Fruit fly (Drosophila melanogaster) whole organism, wandering third instar larva: ENCODE data around the gene CG7872.

Experiments used
- CG32264 ChIP-seq: fragments of 200-800 bp; sonication (Bioruptor generic); optimal IDR thresholded peaks from 2 replicates; lab custom pipeline; 2016; ENCODE audit warnings: missing biosample characterization, missing genetic modification characterization
- CrebA ChIP-seq: fragments of 200-800 bp; sonication (Bioruptor generic); optimal IDR thresholded peaks from 2 replicates; lab custom pipeline; 2016; ENCODE audit warnings: missing biosample characterization, mild to moderate bottlenecking, missing genetic modification characterization, borderline replicate concordance
- Dfd ChIP-seq: fragments of >200 bp; optimal IDR thresholded peaks from 2 replicates; lab custom pipeline; 2017; ENCODE audit warnings: missing biosample characterization, missing genetic modification characterization
- Dif ChIP-seq: fragments of 200-275, 200-300 bp; sonication (Bioruptor generic); optimal IDR thresholded peaks from 2 replicates; lab custom pipeline; 2018; ENCODE audit warnings: missing biosample characterization, missing genetic modification characterization; ENCODE audit not compliant: partially characterized antibody
- HLH106 ChIP-seq: fragments of 200-800 bp; optimal IDR thresholded peaks from 3 replicates; lab custom pipeline; 2019; ENCODE audit warnings: missing biosample characterization, mild to moderate bottlenecking, missing genetic modification characterization, moderate library complexity
- Hnf4 ChIP-seq: fragments of 200-800 bp; sonication (Bioruptor generic); optimal IDR thresholded peaks from 2 replicates; lab custom pipeline; 2016; ENCODE audit warnings: missing biosample characterization, mild to moderate bottlenecking, missing genetic modification characterization
- Hr83 ChIP-seq: fragments of 200-300 bp; sonication (Bioruptor generic); optimal IDR thresholded peaks from 2 replicates; lab custom pipeline; 2016; ENCODE audit warnings: missing biosample characterization, mild to moderate bottlenecking, missing genetic modification characterization, moderate library complexity; ENCODE audit not compliant: poor library complexity, severe bottlenecking
- Jra ChIP-seq: sonication (Bioruptor generic); optimal IDR thresholded peaks from 2 replicates; lab custom pipeline; 2016; ENCODE audit warnings: missing biosample characterization, missing genetic modification characterization
- Mio ChIP-seq: sonication (Bioruptor generic); optimal IDR thresholded peaks from 2 replicates; lab custom pipeline; 2016; ENCODE audit warnings: missing biosample characterization, missing genetic modification characterization
- Rel ChIP-seq, 2 experiments: fragments of 200-800 bp; sonication (Bioruptor generic) in 1 of 2; optimal IDR thresholded peaks; 2 replicates in 1 of 2; 3 replicates in 1 of 2; lab custom pipeline; 2016 to 2019; ENCODE audit warnings: mild to moderate bottlenecking in 2 of 2, missing biosample characterization in 2 of 2, missing genetic modification characterization in 2 of 2, moderate library complexity in 1 of 2
- Sp1 ChIP-seq: fragments of 200-800 bp; sonication (Bioruptor generic); optimal IDR thresholded peaks from 3 replicates; lab custom pipeline; 2019; ENCODE audit warnings: missing biosample characterization, mild to moderate bottlenecking, missing genetic modification characterization, moderate library complexity
- Vsx2 ChIP-seq: fragments of 200-300, 225-300 bp; sonication (Bioruptor generic); optimal IDR thresholded peaks from 2 replicates; lab custom pipeline; 2018; ENCODE audit warnings: missing biosample characterization, missing genetic modification characterization; ENCODE audit not compliant: partially characterized antibody
- br ChIP-seq: fragments of 200-800 bp; sonication (Bioruptor generic); optimal IDR thresholded peaks from 2 replicates; lab custom pipeline; 2016; ENCODE audit warnings: missing biosample characterization, missing genetic modification characterization
- dl ChIP-seq, 2 experiments: fragments of 175-275, 200-275 bp in 1 of 2; fragments of 200-275 bp in 1 of 2; sonication (Bioruptor generic); optimal IDR thresholded peaks; lab custom pipeline; 2018; ENCODE audit warnings: mild to moderate bottlenecking in 2 of 2, missing biosample characterization in 2 of 2, missing genetic modification characterization in 2 of 2, moderate library complexity in 2 of 2; ENCODE audit not compliant: partially characterized antibody in 2 of 2, insufficient read depth in 1 of 2
- dmrt93B ChIP-seq: fragments of 200-800 bp; sonication (Bioruptor generic); optimal IDR thresholded peaks from 2 replicates; lab custom pipeline; 2018; ENCODE audit warnings: missing biosample characterization, mild to moderate bottlenecking, missing genetic modification characterization
- dsf ChIP-seq: sonication (Bioruptor generic); optimal IDR thresholded peaks from 2 replicates; lab custom pipeline; 2016; ENCODE audit warnings: missing biosample characterization, missing genetic modification characterization, borderline replicate concordance
- foxo ChIP-seq, 2 experiments: fragments of 200-800 bp; sonication (Bioruptor generic); optimal IDR thresholded peaks; 2 replicates in 1 of 2; 3 replicates in 1 of 2; lab custom pipeline; 2016 to 2017; ENCODE audit warnings: missing biosample characterization in 2 of 2, missing genetic modification characterization in 2 of 2
- fru ChIP-seq: fragments of 200-800 bp; sonication (Bioruptor generic); optimal IDR thresholded peaks from 3 replicates; lab custom pipeline; 2016; ENCODE audit warnings: missing biosample characterization, mild to moderate bottlenecking, missing genetic modification characterization
- h ChIP-seq: fragments of 200-800 bp; sonication (Bioruptor generic); optimal IDR thresholded peaks from 3 replicates; lab custom pipeline; 2016; ENCODE audit warnings: missing biosample characterization, mild to moderate bottlenecking, missing genetic modification characterization
- jim ChIP-seq: fragments of 175-275, 200-325 bp; sonication (Bioruptor generic); optimal IDR thresholded peaks from 2 replicates; lab custom pipeline; 2016; ENCODE audit warnings: missing biosample characterization, mild to moderate bottlenecking, missing genetic modification characterization
- psq ChIP-seq: fragments of 200-800 bp; sonication (Bioruptor generic); optimal IDR thresholded peaks from 3 replicates; lab custom pipeline; 2017; ENCODE audit warnings: missing biosample characterization, mild to moderate bottlenecking, missing genetic modification characterization, moderate library complexity
- rgr ChIP-seq: fragments of 200-800 bp; sonication (Bioruptor generic); optimal IDR thresholded peaks from 3 replicates; lab custom pipeline; 2016; ENCODE audit warnings: missing biosample characterization, mild to moderate bottlenecking, missing genetic modification characterization
- sv ChIP-seq: fragments of 200-800 bp; sonication (Bioruptor generic); optimal IDR thresholded peaks from 3 replicates; lab custom pipeline; 2016; ENCODE audit warnings: missing biosample characterization, missing genetic modification characterization
- woc ChIP-seq: sonication (Bioruptor generic); optimal IDR thresholded peaks from 2 replicates; lab custom pipeline; 2016; ENCODE audit warnings: missing biosample characterization, mild to moderate bottlenecking, missing genetic modification characterization

The CG7872 gene

dm6 chrX:15623809-15624208, 45.8 kb downstream of the CG7872 start:
- no peak for TF ChIP-seq Mio
- no peak for TF ChIP-seq h (GFP tag; lab: Kevin White, UChicago)
- no peak for TF ChIP-seq CG32264 (GFP tag; lab: Kevin White, UChicago)
- no peak for TF ChIP-seq Dfd (GFP tag; lab: Kevin White, UChicago)
- no peak for TF ChIP-seq Jra (GFP tag; lab: Kevin White, UChicago)
- TF ChIP-seq fru (GFP tag; lab: Kevin White, UChicago): no peak
- TF ChIP-seq br: no peak
- no peak for TF ChIP-seq psq (GFP tag; lab: Kevin White, UChicago)
- TF ChIP-seq sv (GFP tag; lab: Kevin White, UChicago): no peak
- TF ChIP-seq woc (GFP tag; lab: Kevin White, UChicago): no peak
- no peak for TF ChIP-seq dsf (GFP tag; lab: Kevin White, UChicago)
- no peak for TF ChIP-seq Hnf4 (GFP tag; lab: Kevin White, UChicago)
- TF ChIP-seq HLH106 (tag; lab: Kevin White, UChicago): no peak
- TF ChIP-seq dmrt93B (GFP tag; lab: Kevin White, UChicago): no peak
- TF ChIP-seq jim: no peak
- TF ChIP-seq foxo (GFP tag; optimal IDR thresholded peaks at IDR 0.05; lab: Kevin White, UChicago): no peak
- TF ChIP-seq Dif (GFP tag; lab: Kevin White, UChicago): no peak
- TF ChIP-seq Sp1 (GFP tag; lab: Kevin White, UChicago): no peak

dm6 chrX:15626279-15626678, 48.3 kb downstream of the CG7872 start:
- TF ChIP-seq Sp1 (GFP tag; lab: Kevin White, UChicago) (no peak), Hr83 (GFP tag; lab: Kevin White, UChicago) (peak; percentile 33), foxo (GFP tag; optimal IDR thresholded peaks at IDR 0.05; lab: Kevin White, UChicago) (peak in 1 of 2 experiments; percentile 3), CrebA (peak; percentile 16), dl (GFP tag; optimal IDR thresholded peaks at IDR 0.05; lab: Kevin White, UChicago; ENCODE audit: insufficient read depth in 1 of 2, partially characterized antibody in 2 of 2) (peak in 1 of 2 experiments; percentile 51), fru (GFP tag; lab: Kevin White, UChicago) (no peak), Mio (no peak), Vsx2 (GFP tag; lab: Kevin White, UChicago) (peak; percentile 91), Rel (GFP tag; optimal IDR thresholded peaks at IDR 0.05; lab: Kevin White, UChicago) (no peak), Rel (tag; optimal IDR thresholded peaks at IDR 0.05; lab: Kevin White, UChicago) (peak; percentile 5), rgr (GFP tag; lab: Kevin White, UChicago) (peak; percentile 16), Dif (GFP tag; lab: Kevin White, UChicago) (peak; percentile 83)
